Worm (Caenorhabditis elegans) whole organism, mixed stage, embryonic: ENCODE measurements around the gene dct-8.

Source experiments
- ceh-83 ChIP-seq: fragments of 200-800 bp; sonication (Bioruptor generic); optimal IDR thresholded peaks from 2 replicates; lab custom pipeline; 2018; ENCODE audit warnings: mild to moderate bottlenecking, missing genetic modification characterization, missing compliant biosample characterization
- cnd-1 ChIP-seq: fragments of 200-800 bp; sonication (Bioruptor generic); optimal IDR thresholded peaks from 2 replicates; lab custom pipeline; 2018; ENCODE audit warnings: mild to moderate bottlenecking, missing genetic modification characterization, missing compliant biosample characterization
- ham-2 ChIP-seq: fragments of 200-800 bp; sonication (Bioruptor generic); optimal IDR thresholded peaks from 2 replicates; lab custom pipeline; 2018; ENCODE audit warnings: mild to moderate bottlenecking, missing genetic modification characterization, missing compliant biosample characterization
- lin-13 ChIP-seq: fragments of 150-350 bp; optimal IDR thresholded peaks from 2 replicates; lab custom pipeline; 2014; ENCODE audit warnings: missing biosample characterization, missing genetic modification characterization
- lsy-2 ChIP-seq: fragments of 150-350 bp; optimal IDR thresholded peaks from 2 replicates; lab custom pipeline; 2014; ENCODE audit warnings: missing biosample characterization, missing genetic modification characterization
- mab-5 ChIP-seq: fragments of 150-350 bp; optimal IDR thresholded peaks from 2 replicates; lab custom pipeline; 2014; ENCODE audit warnings: missing biosample characterization, missing genetic modification characterization
- mls-2 ChIP-seq: sonication (generic microtip); optimal IDR thresholded peaks from 2 replicates; lab custom pipeline; 2016; ENCODE audit warnings: mild to moderate bottlenecking, missing genetic modification characterization, moderate library complexity, missing compliant biosample characterization
- nhr-12 ChIP-seq: fragments of 150-350 bp; optimal IDR thresholded peaks from 2 replicates; lab custom pipeline; 2014; ENCODE audit warnings: missing biosample characterization, missing genetic modification characterization
- nhr-28 ChIP-seq: fragments of 150-350 bp; optimal IDR thresholded peaks from 2 replicates; lab custom pipeline; 2014; ENCODE audit warnings: missing biosample characterization, missing genetic modification characterization
- nhr-76 ChIP-seq: sonication (generic microtip); optimal IDR thresholded peaks from 2 replicates; lab custom pipeline; 2017; ENCODE audit warnings: missing biosample characterization, missing genetic modification characterization
- pha-4 ChIP-seq: fragments of 150-350 bp; optimal IDR thresholded peaks from 2 replicates; lab custom pipeline; 2018; ENCODE audit warnings: missing biosample characterization, missing genetic modification reagents, missing genetic modification characterization
- sptf-1 ChIP-seq: sonication (generic microtip); optimal IDR thresholded peaks from 2 replicates; lab custom pipeline; 2017; ENCODE audit warnings: mild to moderate bottlenecking, missing genetic modification characterization, moderate library complexity, missing compliant biosample characterization
- unc-62 ChIP-seq: fragments of 150-350 bp; optimal IDR thresholded peaks from 2 replicates; lab custom pipeline; 2014; ENCODE audit warnings: missing biosample characterization, missing genetic modification reagents, missing genetic modification characterization
- ztf-11 ChIP-seq: fragments of 150-350 bp; optimal IDR thresholded peaks from 2 replicates; lab custom pipeline; 2014; ENCODE audit warnings: missing biosample characterization, missing genetic modification characterization

- TF ChIP-seq sptf-1 (tag; lab: Kevin White, UChicago) (no peak), mls-2 (tag; lab: Kevin White, UChicago) (no peak), lin-13 (tag; lab: Kevin White, UChicago) (no peak), ztf-11 (tag; lab: Kevin White, UChicago) (no peak), pha-4 (tag; lab: Kevin White, UChicago) (no peak), cnd-1 (tag; lab: Kevin White, UChicago) (no peak), nhr-76 (no peak), lsy-2 (no peak), mab-5 (tag; lab: Kevin White, UChicago) (no peak), ceh-83 (GFP tag; lab: Kevin White, UChicago) (no peak), nhr-12 (tag; lab: Kevin White, UChicago) (no peak), ham-2 (GFP tag; lab: Kevin White, UChicago) (no peak), unc-62 (GFP tag; lab: Kevin White, UChicago) (no peak), nhr-28 (no peak)
These were observed 12.8 kb downstream of the dct-8 start, which contains the start of the genes F56D6.22 and F56D6.12 for ce11 chrIV:3907506-3908188.
